Worm (Caenorhabditis elegans) whole organism, L2 larva: ENCODE measurements around the gene F15B10.3.

Source experiments
- ZK546.5 ChIP-seq: sonication (generic microtip); optimal IDR thresholded peaks from 2 replicates; lab custom pipeline; 2017; ENCODE audit warnings: missing biosample characterization, missing genetic modification characterization
- skn-1 ChIP-seq: sonication (generic microtip); optimal IDR thresholded peaks from 2 replicates; lab custom pipeline; 2017; ENCODE audit warnings: missing biosample characterization, missing genetic modification characterization
- zag-1 ChIP-seq: fragments of 150-350 bp; optimal IDR thresholded peaks from 2 replicates; lab custom pipeline; 2014; ENCODE audit warnings: missing biosample characterization, missing genetic modification characterization

- TF ChIP-seq skn-1 (tag; lab: Kevin White, UChicago) (no peak), zag-1 (tag; lab: Kevin White, UChicago) (no peak), ZK546.5 (tag; lab: Kevin White, UChicago) (no peak)
Observed at ce11 chrIV:6648625-6649024, 46.1 kb downstream of the F15B10.3 start.
